Worm (Caenorhabditis elegans) whole organism, L4/young adult: Measurements from ENCODE around the gene K02E2.8.

ENCODE experiments used
- W03F9.2 ChIP-seq: fragments of 150-350 bp; optimal IDR thresholded peaks from 2 replicates; lab custom pipeline; 2014; ENCODE audit warnings: missing biosample characterization, missing genetic modification characterization
- him-1 ChIP-seq: sonication (generic microtip); optimal IDR thresholded peaks from 2 replicates; lab custom pipeline; 2016; ENCODE audit warnings: missing genotype, missing genetic modification reagents, missing genetic modification characterization, missing compliant biosample characterization

ce11 chrV:20325417-20325816 is 41.3 kb downstream of the K02E2.8 start, which contains the start of gene Y38H6A.1:
- no peak for TF ChIP-seq him-1 (tag; lab: Kevin White, UChicago)
- TF ChIP-seq W03F9.2 (tag; lab: Kevin White, UChicago), result no peak
